Fruit fly (Drosophila melanogaster) whole organism, adult: ENCODE data around the gene CG33687.

Experiments used
- CG14711 ChIP-seq: fragments of 200-800 bp; sonication (Bioruptor generic); optimal IDR thresholded peaks from 2 replicates; lab custom pipeline; 2018; ENCODE audit warnings: missing biosample characterization, mild to moderate bottlenecking, missing genetic modification characterization, moderate library complexity
- CG1620 ChIP-seq: fragments of 200-800 bp; sonication (Bioruptor generic); optimal IDR thresholded peaks from 2 replicates; lab custom pipeline; 2016; ENCODE audit warnings: missing biosample characterization, missing genetic modification characterization
- CG5204 ChIP-seq: fragments of 200-800 bp; sonication (Bioruptor generic); optimal IDR thresholded peaks from 2 replicates; lab custom pipeline; 2016; ENCODE audit warnings: missing biosample characterization, missing genetic modification characterization
- CG7045 ChIP-seq: fragments of 200-800 bp; sonication (Bioruptor generic); optimal IDR thresholded peaks from 2 replicates; lab custom pipeline; 2017; ENCODE audit warnings: missing biosample characterization, mild to moderate bottlenecking, missing genetic modification characterization
- Clk ChIP-seq: fragments of 200-800 bp; sonication (Bioruptor generic); optimal IDR thresholded peaks from 2 replicates; lab custom pipeline; 2017; ENCODE audit warnings: missing biosample characterization, missing genetic modification characterization
- Hr96 ChIP-seq: fragments of 200-800 bp; sonication (Bioruptor generic); optimal IDR thresholded peaks from 2 replicates; lab custom pipeline; 2016; ENCODE audit warnings: missing biosample characterization, missing genetic modification characterization
- cnc ChIP-seq, 2 experiments: fragments of >200 bp; optimal IDR thresholded peaks; 2 replicates each; lab custom pipeline; 2017

DNA sequence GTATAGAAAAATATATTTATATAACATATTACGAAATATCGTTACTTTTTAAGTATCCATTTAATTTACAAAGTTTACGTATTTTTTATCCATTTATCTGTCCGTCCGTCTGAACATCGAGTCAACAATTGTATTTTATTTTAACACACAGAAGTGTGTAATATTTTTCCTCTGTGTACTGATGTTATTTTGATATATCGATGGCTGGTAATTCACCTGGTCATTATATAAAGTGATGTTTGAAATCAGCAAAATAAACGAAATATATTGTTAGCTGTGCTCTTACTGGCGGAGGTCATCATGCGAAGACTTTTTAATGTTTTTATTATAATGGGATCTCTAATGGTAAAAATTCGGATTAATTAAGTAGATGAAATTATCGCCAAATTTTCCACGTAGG lies 2.3 kb downstream of the CG33687 start, which contains the start of gene CG33689:
- no peak for TF ChIP-seq CG7045 (GFP tag; lab: Kevin White, UChicago)
- TF ChIP-seq CG5204 (GFP tag; lab: Kevin White, UChicago) = no peak
- no peak for TF ChIP-seq Hr96
- no peak for TF ChIP-seq CG1620
- TF ChIP-seq CG14711 (tag; lab: Kevin White, UChicago) = no peak
- TF ChIP-seq cnc (optimal IDR thresholded peaks at IDR 0.05; lab: Kevin White, UChicago) = no peak
- TF ChIP-seq Clk (GFP tag; lab: Kevin White, UChicago) = no peak
